Worm (Caenorhabditis elegans) whole organism, L4 larva: ENCODE measurements around the gene taap-1.

ENCODE experiments used
- F37D6.2 ChIP-seq: sonication (generic microtip); optimal IDR thresholded peaks from 2 replicates; lab custom pipeline; 2016; ENCODE audit warnings: mild to moderate bottlenecking, missing genetic modification characterization, missing compliant biosample characterization
- R02D3.7 ChIP-seq: fragments of 150-350 bp; sonication (generic microtip); optimal IDR thresholded peaks from 3 replicates; lab custom pipeline; 2014; ENCODE audit warnings: missing biosample characterization, missing genetic modification characterization
- ZK546.5 ChIP-seq, 2 experiments: sonication (generic microtip); optimal IDR thresholded peaks; 2 replicates each; lab custom pipeline; 2017; ENCODE audit warnings: missing biosample characterization in 2 of 2, missing genetic modification characterization in 2 of 2
- aha-1 ChIP-seq: fragments of 150-350 bp; peaks from one replicate; lab custom pipeline; 2014; ENCODE audit warnings: missing biosample characterization, missing genetic modification characterization
- arid-1 ChIP-seq: fragments of 200-800 bp; sonication (Bioruptor generic); conservative IDR thresholded peaks from 2 replicates; pipeline ENCODE4 v1.3.6; 2022; ENCODE audit warnings: missing genetic modification reagents, missing genetic modification characterization, missing compliant biosample characterization
- ceh-28 ChIP-seq: fragments of 150-350 bp; optimal IDR thresholded peaks from 2 replicates; lab custom pipeline; 2014; ENCODE audit warnings: missing biosample characterization, missing genetic modification reagents, missing genetic modification characterization
- ceh-62 ChIP-seq: sonication (generic microtip); optimal IDR thresholded peaks from 2 replicates; lab custom pipeline; 2017; ENCODE audit warnings: missing biosample characterization, missing genetic modification characterization
- ces-1 ChIP-seq: fragments of 150-350 bp; sonication (generic microtip); optimal IDR thresholded peaks from 4 replicates; lab custom pipeline; 2014; ENCODE audit warnings: missing biosample characterization, missing genetic modification reagents, missing genetic modification characterization
- ctbp-1 ChIP-seq: fragments of 200-800 bp; sonication (Bioruptor generic); IDR thresholded peaks from 2 replicates; pipeline ENCODE4 v1.3.6; 2022; ENCODE audit warnings: missing genetic modification reagents, missing genetic modification characterization, missing compliant biosample characterization
- dmd-6 ChIP-seq: fragments of 200-800 bp; sonication (Bioruptor generic); IDR thresholded peaks from 2 replicates; pipeline ENCODE4 v1.3.6; 2022; ENCODE audit warnings: missing genetic modification reagents, missing genetic modification characterization, missing compliant biosample characterization
- dmd-9 ChIP-seq: fragments of 200-800 bp; sonication (Bioruptor generic); IDR thresholded peaks from 2 replicates; pipeline ENCODE4 v1.3.6; 2022; ENCODE audit warnings: missing genetic modification reagents, missing genetic modification characterization, missing compliant biosample characterization
- dpl-1 ChIP-seq: fragments of 150-350 bp; optimal IDR thresholded peaks from 2 replicates; lab custom pipeline; 2014; ENCODE audit warnings: missing biosample characterization, missing genetic modification reagents, missing genetic modification characterization
- dve-1 ChIP-seq: sonication (generic microtip); optimal IDR thresholded peaks from 2 replicates; lab custom pipeline; 2017; ENCODE audit warnings: antibody characterized with exemption, mild to moderate bottlenecking, missing genetic modification characterization, missing compliant biosample characterization; ENCODE audit not compliant: insufficient read depth
- egl-27 ChIP-seq: sonication (generic microtip); optimal IDR thresholded peaks from 3 replicates; lab custom pipeline; 2017; ENCODE audit warnings: missing biosample characterization, missing genetic modification reagents, missing genetic modification characterization
- egl-43 ChIP-seq: fragments of 200-800 bp; sonication (Bioruptor generic); IDR thresholded peaks from 2 replicates; pipeline ENCODE4 v1.3.6; 2022; ENCODE audit warnings: missing genetic modification reagents, missing genetic modification characterization, missing compliant biosample characterization
- gei-8 ChIP-seq: fragments of 200-800 bp; sonication (Bioruptor generic); optimal IDR thresholded peaks from 2 replicates; lab custom pipeline; 2018; ENCODE audit warnings: mild to moderate bottlenecking, missing genetic modification characterization, missing compliant biosample characterization
- hif-1 ChIP-seq, 2 experiments: sonication (generic microtip); optimal IDR thresholded peaks; 2 replicates each; lab custom pipeline; 2016 to 2017; ENCODE audit warnings: missing compliant biosample characterization in 2 of 2, missing genetic modification characterization in 2 of 2, missing genetic modification reagents in 2 of 2, missing genotype in 2 of 2, mild to moderate bottlenecking in 1 of 2
- hlh-11 ChIP-seq: fragments of 200-800 bp; sonication (Bioruptor generic); optimal IDR thresholded peaks from 2 replicates; lab custom pipeline; 2018; ENCODE audit warnings: mild to moderate bottlenecking, missing genetic modification characterization, missing compliant biosample characterization
- hlh-30 ChIP-seq: sonication (generic microtip); optimal IDR thresholded peaks from 2 replicates; lab custom pipeline; 2017; ENCODE audit warnings: antibody characterized with exemption, mild to moderate bottlenecking, missing genetic modification characterization, missing compliant biosample characterization; ENCODE audit not compliant: insufficient read depth
- hmg-1.1 ChIP-seq: fragments of 200-800 bp; sonication (Bioruptor generic); IDR thresholded peaks from 2 replicates; pipeline ENCODE4 v1.3.6; 2022; ENCODE audit warnings: missing genetic modification reagents, missing genetic modification characterization, missing compliant biosample characterization
- lin-15B ChIP-seq: fragments of 150-350 bp; sonication (generic microtip); optimal IDR thresholded peaks from 3 replicates; lab custom pipeline; 2014; ENCODE audit warnings: missing biosample characterization, missing genetic modification characterization
- lin-38 ChIP-seq: fragments of 200-800 bp; sonication (Bioruptor generic); IDR thresholded peaks from 2 replicates; pipeline ENCODE4 v1.3.6; 2022; ENCODE audit warnings: missing genetic modification reagents, missing genetic modification characterization, missing compliant biosample characterization
- lin-39 ChIP-seq: fragments of 150-350 bp; optimal IDR thresholded peaks from 2 replicates; lab custom pipeline; 2014; ENCODE audit warnings: missing biosample characterization, missing genetic modification reagents, missing genetic modification characterization
- lsy-2 ChIP-seq, 2 experiments: fragments of 150-350 bp in 1 of 2; sonication (generic microtip) in 1 of 2; optimal IDR thresholded peaks; 2 replicates each; lab custom pipeline; 2014 to 2017; ENCODE audit warnings: missing biosample characterization in 2 of 2, missing genetic modification characterization in 2 of 2
- madf-9 ChIP-seq: fragments of 200-800 bp; sonication (Bioruptor generic); conservative IDR thresholded peaks from 2 replicates; pipeline ENCODE4 v1.3.6; 2022; ENCODE audit warnings: missing genetic modification reagents, missing genetic modification characterization, missing compliant biosample characterization
- mep-1 ChIP-seq: fragments of 150-350 bp; sonication (generic microtip); optimal IDR thresholded peaks from 3 replicates; lab custom pipeline; 2014; ENCODE audit warnings: missing biosample characterization, missing genetic modification characterization
- mes-2 ChIP-seq: sonication (generic microtip); optimal IDR thresholded peaks from 2 replicates; lab custom pipeline; 2016; ENCODE audit warnings: missing genotype, mild to moderate bottlenecking, missing genetic modification characterization, missing compliant biosample characterization; ENCODE audit not compliant: poor library complexity, severe bottlenecking
- nhr-102 ChIP-seq: sonication (generic microtip); optimal IDR thresholded peaks from 2 replicates; lab custom pipeline; 2016; ENCODE audit warnings: mild to moderate bottlenecking, missing genetic modification characterization, moderate library complexity, missing compliant biosample characterization
- nhr-111 ChIP-seq: fragments of 200-800 bp; sonication (Bioruptor generic); optimal IDR thresholded peaks from 2 replicates; lab custom pipeline; 2018; ENCODE audit warnings: mild to moderate bottlenecking, missing genetic modification characterization, missing compliant biosample characterization
- nhr-76 ChIP-seq: fragments of 150-350 bp; optimal IDR thresholded peaks from 2 replicates; lab custom pipeline; 2014; ENCODE audit warnings: missing biosample characterization, missing genetic modification characterization
- rbr-2 ChIP-seq: sonication (generic microtip); optimal IDR thresholded peaks from 2 replicates; lab custom pipeline; 2016; ENCODE audit warnings: missing genotype, missing genetic modification characterization, missing compliant biosample characterization
- saeg-2 ChIP-seq: fragments of 200-800 bp; sonication (Bioruptor generic); IDR thresholded peaks from 2 replicates; pipeline ENCODE4 v1.3.6; 2022; ENCODE audit warnings: missing genetic modification reagents, missing genetic modification characterization, missing compliant biosample characterization
- set-16 ChIP-seq: fragments of 200-800 bp; sonication (Bioruptor generic); IDR thresholded peaks from 2 replicates; pipeline ENCODE4 v1.3.6; 2022; ENCODE audit warnings: missing genetic modification reagents, missing genetic modification characterization, missing compliant biosample characterization
- skn-1 ChIP-seq: fragments of 150-350 bp; optimal IDR thresholded peaks from 2 replicates; lab custom pipeline; 2014; ENCODE audit warnings: missing biosample characterization, missing genetic modification characterization
- snpc-1.2 ChIP-seq: fragments of 200-800 bp; sonication (Bioruptor generic); IDR thresholded peaks from 2 replicates; pipeline ENCODE4 v1.3.6; 2022; ENCODE audit warnings: missing genetic modification reagents, missing genetic modification characterization, missing compliant biosample characterization
- spr-1 ChIP-seq: sonication (generic microtip); optimal IDR thresholded peaks from 2 replicates; lab custom pipeline; 2016; ENCODE audit warnings: mild to moderate bottlenecking, missing genetic modification characterization, missing compliant biosample characterization
- spr-3 ChIP-seq: fragments of 200-800 bp; sonication (Bioruptor generic); optimal IDR thresholded peaks from 2 replicates; lab custom pipeline; 2018; ENCODE audit warnings: mild to moderate bottlenecking, missing genetic modification characterization, missing compliant biosample characterization
- unc-130 ChIP-seq: sonication (generic microtip); optimal IDR thresholded peaks from 2 replicates; lab custom pipeline; 2016; ENCODE audit warnings: missing genetic modification reagents, missing genetic modification characterization, missing compliant biosample characterization
- zfp-2 ChIP-seq: sonication (generic microtip); optimal IDR thresholded peaks from 2 replicates; lab custom pipeline; 2016; ENCODE audit warnings: mild to moderate bottlenecking, missing genetic modification characterization, missing compliant biosample characterization
- ztf-7 ChIP-seq: fragments of 150-350 bp; optimal IDR thresholded peaks from 2 replicates; lab custom pipeline; 2014; ENCODE audit warnings: missing biosample characterization, missing genetic modification characterization

taap-1 gene

ce11 chrII:8464448-8464898, 19.2 kb downstream of the taap-1 start, which contains the start of gene fars-3 (continued):
- TF ChIP-seq spr-1 (tag; lab: Kevin White, UChicago) (no peak), aha-1 (tag; lab: Kevin White, UChicago) (no peak), rbr-2 (peak; percentile 25), lin-39 (tag; lab: Kevin White, UChicago) (no peak), skn-1 (tag; lab: Kevin White, UChicago) (no peak), arid-1 (GFP tag; lab: Robert Waterston, UW) (peak; percentile 14; the same call in 1 of the 2 replicates), gei-8 (no peak), snpc-1.2 (peak; percentile 64; the same call in 1 of the 2 replicates), egl-43 (GFP tag; lab: Robert Waterston, UW) (no peak), mes-2 (tag; lab: Kevin White, UChicago) (peak; percentile 65), mep-1 (tag; lab: Kevin White, UChicago) (peak; percentile 76), zfp-2 (tag; lab: Kevin White, UChicago) (no peak), nhr-76 (no peak), ctbp-1 (GFP tag; lab: Robert Waterston, UW) (peak; percentile 43; the same call in 1 of the 2 replicates), madf-9 (GFP tag; lab: Robert Waterston, UW) (no peak), ces-1 (GFP tag; lab: Kevin White, UChicago) (no peak), saeg-2 (GFP tag; lab: Robert Waterston, UW) (no peak), nhr-111 (GFP tag; lab: Kevin White, UChicago) (no peak), ceh-62 (tag; lab: Kevin White, UChicago) (no peak)

- TF ChIP-seq arid-1 (GFP tag; lab: Robert Waterston, UW): peak; percentile 34; the same call in 1 of the 2 replicates
Measured at ce11 chrII:8459832-8460566, 23.7 kb downstream of the taap-1 start.

ce11 chrII:8457438-8457837, 26.2 kb downstream of the taap-1 start, which contains the start of gene zyg-9:
zyg-9 (plus strand) TSS chrII:8457818.
- no peak for TF ChIP-seq dmd-9 (GFP tag; lab: Robert Waterston, UW)
- TF ChIP-seq egl-27: no peak
- TF ChIP-seq mes-2 (tag; lab: Kevin White, UChicago): peak; percentile 37
- TF ChIP-seq R02D3.7 (tag; lab: Kevin White, UChicago): no peak
- 0 out of 2 replicates have a peak, but pooled peaks have one; percentile 32 for TF ChIP-seq hmg-1.1
- TF ChIP-seq mep-1 (tag; lab: Kevin White, UChicago): peak; percentile 10
- peak; percentile 7 for TF ChIP-seq dve-1
- peak; percentile 11 for TF ChIP-seq ceh-28 (tag; lab: Kevin White, UChicago)
- TF ChIP-seq F37D6.2: no peak
- TF ChIP-seq hlh-11 (tag; lab: Kevin White, UChicago): peak; percentile 24
- peak; percentile 28; the same call in 1 of the 2 replicates for TF ChIP-seq egl-43 (GFP tag; lab: Robert Waterston, UW)
- peak; percentile 64 for TF ChIP-seq aha-1 (tag; lab: Kevin White, UChicago)
- TF ChIP-seq hif-1 (tag; optimal IDR thresholded peaks at IDR 0.05; lab: Kevin White, UChicago): peak in 1 of 2 experiments; percentile 22
- peak in 1 of 2 experiments; percentile 60 for TF ChIP-seq lsy-2 (tag; optimal IDR thresholded peaks at IDR 0.05; lab: Kevin White, UChicago)
- TF ChIP-seq hlh-30: peak; percentile 83
- peak; percentile 5 for TF ChIP-seq dpl-1 (GFP tag; lab: Kevin White, UChicago)

ce11 chrII:8456681-8457389, 26.8 kb downstream of the taap-1 start:
- TF ChIP-seq nhr-102 (tag; lab: Kevin White, UChicago) (no peak), lin-15B (tag; lab: Kevin White, UChicago) (no peak), unc-130 (peak; percentile 21), dpl-1 (GFP tag; lab: Kevin White, UChicago) (peak; percentile 13), dmd-6 (GFP tag; lab: Robert Waterston, UW) (no peak), spr-3 (GFP tag; lab: Kevin White, UChicago) (no peak), ztf-7 (tag; lab: Kevin White, UChicago) (no peak), lin-38 (GFP tag; lab: Robert Waterston, UW) (0 out of 2 replicates have a peak, but pooled peaks have one; percentile 22), set-16 (GFP tag; lab: Robert Waterston, UW) (no peak), ZK546.5 (tag; optimal IDR thresholded peaks at IDR 0.05; lab: Kevin White, UChicago) (no peak)
- TF ChIP-seq, all 104 proteins: peak for 3
